Worm (Caenorhabditis elegans) whole organism, L1 larva: ENCODE data around the gene F56F11.1.

Experiments used
- alr-1 ChIP-seq: fragments of 200-800 bp; sonication (Bioruptor generic); optimal IDR thresholded peaks from 2 replicates; lab custom pipeline; 2018; ENCODE audit warnings: borderline replicate concordance, mild to moderate bottlenecking, missing genetic modification characterization, missing compliant biosample characterization
- ceh-82 ChIP-seq, 3 experiments: fragments of 150-350 bp in 1 of 3; sonication (generic microtip) in 2 of 3; optimal IDR thresholded peaks; 2 replicates each; lab custom pipeline; 2014 to 2017; ENCODE audit warnings: missing biosample characterization in 3 of 3, missing genetic modification characterization in 3 of 3
- dpl-1 ChIP-seq, 3 experiments: fragments of 150-350 bp in 2 of 3; sonication (generic microtip) in 1 of 3; optimal IDR thresholded peaks; 2 replicates each; lab custom pipeline; 2014 to 2017; ENCODE audit warnings: missing biosample characterization in 3 of 3, missing genetic modification characterization in 3 of 3, missing genetic modification reagents in 3 of 3
- egl-27 ChIP-seq, 2 experiments: fragments of 150-350 bp in 1 of 2; sonication (generic microtip); optimal IDR thresholded peaks; 3 replicates each; lab custom pipeline; 2017 to 2018; ENCODE audit warnings: missing biosample characterization in 2 of 2, missing genetic modification characterization in 2 of 2, missing genetic modification reagents in 2 of 2
- fkh-10 ChIP-seq: sonication (generic microtip); optimal IDR thresholded peaks from 2 replicates; lab custom pipeline; 2017; ENCODE audit warnings: missing biosample characterization, missing genetic modification reagents, missing genetic modification characterization
- nhr-11 ChIP-seq: fragments of 150-350 bp; optimal IDR thresholded peaks from 2 replicates; lab custom pipeline; 2014; ENCODE audit warnings: missing biosample characterization, missing genetic modification characterization
- nhr-90 ChIP-seq: sonication (generic microtip); optimal IDR thresholded peaks from 2 replicates; lab custom pipeline; 2016; ENCODE audit warnings: mild to moderate bottlenecking, missing genetic modification characterization, missing compliant biosample characterization; ENCODE audit not compliant: poor library complexity
- pqm-1 ChIP-seq: sonication (generic microtip); optimal IDR thresholded peaks from 3 replicates; lab custom pipeline; 2017; ENCODE audit warnings: missing biosample characterization, missing genetic modification characterization
- swsn-7 ChIP-seq: sonication (generic microtip); optimal IDR thresholded peaks from 2 replicates; lab custom pipeline; 2016; ENCODE audit warnings: missing genetic modification characterization, missing compliant biosample characterization
- tbx-2 ChIP-seq: sonication (generic microtip); optimal IDR thresholded peaks from 2 replicates; lab custom pipeline; 2016; ENCODE audit warnings: missing genetic modification characterization, missing compliant biosample characterization
- unc-130 ChIP-seq: fragments of 150-350 bp; optimal IDR thresholded peaks from 2 replicates; lab custom pipeline; 2017; ENCODE audit warnings: missing biosample characterization, missing genetic modification characterization, inconsistent platforms
- ztf-11 ChIP-seq, 2 experiments: sonication (generic microtip); optimal IDR thresholded peaks; 2 replicates each; lab custom pipeline; 2016 to 2017; ENCODE audit warnings: missing genetic modification characterization in 2 of 2, missing biosample characterization in 1 of 2, missing compliant biosample characterization in 1 of 2

- TF ChIP-seq nhr-90 (no peak), fkh-10 (GFP tag; lab: Kevin White, UChicago) (no peak), ztf-11 (tag; optimal IDR thresholded peaks at IDR 0.05; lab: Kevin White, UChicago) (no peak), egl-27 (tag; optimal IDR thresholded peaks at IDR 0.05; lab: Kevin White, UChicago) (no peak), ceh-82 (tag; optimal IDR thresholded peaks at IDR 0.05; lab: Kevin White, UChicago) (no peak), pqm-1 (tag; lab: Kevin White, UChicago) (no peak), dpl-1 (GFP tag; optimal IDR thresholded peaks at IDR 0.05; lab: Kevin White, UChicago) (no peak), unc-130 (tag; lab: Kevin White, UChicago) (no peak), nhr-11 (tag; lab: Kevin White, UChicago) (no peak), tbx-2 (tag; lab: Kevin White, UChicago) (no peak), alr-1 (tag; lab: Kevin White, UChicago) (no peak), swsn-7 (tag; lab: Kevin White, UChicago) (no peak)
These were observed 29.3 kb downstream of the F56F11.1 start for ce11 chrIII:2920866-2921265.
